Worm (Caenorhabditis elegans): Measurements from ENCODE around the gene R02F2.4.
A peak's percentile ranks its signal among the peaks of the same experiment; 100 is the strongest.

The R02F2.4 gene

ce11 chrIII:5478824-5479368 lies 5.2 kb upstream of the R02F2.4 start, which contains the start of the genes R02F2.6 and R02F2.5:
R02F2.6 (minus strand) TSS chrIII:5478924.
R02F2.5 (plus strand) TSS chrIII:5479318.
- TF ChIP-seq F13C5.2 (tag; optimal IDR thresholded peaks at IDR 0.05) = no peak
- TF ChIP-seq ceh-13 (GFP tag; optimal IDR thresholded peaks at IDR 0.05) = no peak
- no peak for TF ChIP-seq tra-4 (tag; optimal IDR thresholded peaks at IDR 0.05)
- no peak for TF ChIP-seq aly-1 (tag; optimal IDR thresholded peaks at IDR 0.05)
- no peak for TF ChIP-seq ama-1 (optimal IDR thresholded peaks at IDR 0.05)
- no peak for TF ChIP-seq pes-1 (GFP tag; IDR thresholded peaks at IDR 0.05)
- no peak for TF ChIP-seq tbx-37 (GFP tag; conservative IDR thresholded peaks at IDR 0.05)
- no peak for TF ChIP-seq hmbx-1 (tag; optimal IDR thresholded peaks at IDR 0.05)
- no peak for TF ChIP-seq ets-7 (tag; optimal IDR thresholded peaks at IDR 0.05)
- no peak for TF ChIP-seq ceh-36 (tag; optimal IDR thresholded peaks at IDR 0.05)
- no peak for TF ChIP-seq tbx-11 (GFP tag; IDR thresholded peaks at IDR 0.05)
- TF ChIP-seq hmg-4 (GFP tag; optimal IDR thresholded peaks at IDR 0.05) = no peak
- TF ChIP-seq hnd-1 (tag; optimal IDR thresholded peaks at IDR 0.05) = no peak
- no peak for TF ChIP-seq flt-1 (GFP tag; IDR thresholded peaks at IDR 0.05)
- no peak for TF ChIP-seq B0310.2 (tag; optimal IDR thresholded peaks at IDR 0.05)
- no peak for TF ChIP-seq sea-1 (GFP tag; conservative IDR thresholded peaks at IDR 0.05)

DNA sequence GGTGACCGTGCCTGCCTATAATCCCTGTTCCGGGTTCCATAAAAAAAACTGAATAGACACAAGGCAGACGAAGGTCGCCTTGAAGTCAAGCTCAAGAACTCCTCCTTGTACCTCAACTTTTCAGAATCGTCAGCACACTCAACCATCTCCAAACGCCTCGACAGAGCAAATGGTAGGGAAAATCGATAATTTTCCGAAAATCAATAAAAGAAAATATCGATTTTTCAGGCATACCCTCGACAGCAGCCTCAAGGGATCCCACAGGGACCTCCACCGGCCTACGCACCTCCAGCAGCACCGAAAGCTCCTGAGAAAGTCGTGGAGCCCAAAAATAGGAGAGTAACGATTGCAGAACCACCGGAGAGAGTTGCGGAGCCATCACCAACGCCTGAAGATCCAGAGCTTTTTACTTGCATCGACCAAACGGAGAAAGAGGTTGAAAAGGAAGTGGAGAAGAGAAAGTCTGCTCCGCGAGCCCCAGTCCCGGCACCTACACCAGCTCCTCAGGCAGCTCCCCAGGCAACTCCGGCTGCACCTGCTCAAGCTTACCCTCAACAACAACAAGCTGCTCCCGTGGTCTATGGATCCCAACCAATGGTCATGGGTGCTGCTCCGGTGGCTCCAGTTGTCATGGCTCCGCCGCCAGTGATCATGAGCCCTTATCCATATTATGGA lies 4.5 kb upstream of the R02F2.4 start:
- TF ChIP-seq F13C5.2 (tag; optimal IDR thresholded peaks at IDR 0.05) = no peak
- TF ChIP-seq hmbx-1 (tag; optimal IDR thresholded peaks at IDR 0.05) = no peak
- TF ChIP-seq tbx-37 (GFP tag; conservative IDR thresholded peaks at IDR 0.05) = no peak
- 0 out of 2 replicates have a peak, but pooled peaks have one; percentile 7 for TF ChIP-seq tbx-11 (GFP tag; IDR thresholded peaks at IDR 0.05)
- no peak for TF ChIP-seq tra-4 (tag; optimal IDR thresholded peaks at IDR 0.05)
- TF ChIP-seq ceh-36 (tag; optimal IDR thresholded peaks at IDR 0.05) = no peak

ce11 chrIII:5486345-5486744 lies 2.3 kb downstream of the R02F2.4 start:
- TF ChIP-seq pes-1 (GFP tag; IDR thresholded peaks at IDR 0.05) = no peak

- TF ChIP-seq B0310.2 (tag; optimal IDR thresholded peaks at IDR 0.05) = no peak
- TF ChIP-seq ets-7 (tag; optimal IDR thresholded peaks at IDR 0.05) = no peak
- no peak for TF ChIP-seq scrt-1 (GFP tag; IDR thresholded peaks at IDR 0.05)
- TF ChIP-seq ceh-13 (GFP tag; optimal IDR thresholded peaks at IDR 0.05) = no peak
- no peak for TF ChIP-seq hmg-4 (GFP tag; optimal IDR thresholded peaks at IDR 0.05)
Measured at ce11 chrIII:5487087-5487603, 3.1 kb downstream of the R02F2.4 start, which contains the start of gene osg-1. osg-1 (plus strand) TSS chrIII:5487553.

DNA sequence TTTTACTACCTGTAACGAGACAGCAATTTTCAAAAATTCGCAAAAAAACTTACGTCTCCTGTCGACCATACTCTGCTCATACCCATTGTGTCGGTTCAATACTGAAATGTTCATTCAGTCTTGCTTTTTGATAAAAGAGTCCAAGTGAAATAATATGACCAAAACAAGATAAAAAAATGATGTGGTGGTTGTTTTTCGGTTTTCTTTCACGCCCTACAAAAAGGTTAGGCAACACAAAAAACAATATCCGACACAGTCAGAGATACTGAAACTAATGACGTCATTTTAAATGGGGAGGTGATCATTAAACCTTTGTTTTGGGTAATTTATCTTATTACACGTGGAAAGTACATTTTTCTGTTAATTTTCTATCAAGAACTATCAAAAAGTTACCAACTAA lies 11.1 kb downstream of the R02F2.4 start, which contains the start of gene R02F2.8:
TSS of gene R02F2.8 (minus strand) at position 101 of the 400 bp plus-strand sequence.
- TF ChIP-seq scrt-1 (GFP tag; IDR thresholded peaks at IDR 0.05) (no peak), ets-7 (tag; optimal IDR thresholded peaks at IDR 0.05) (no peak), hmbx-1 (tag; optimal IDR thresholded peaks at IDR 0.05) (no peak), flt-1 (GFP tag; IDR thresholded peaks at IDR 0.05) (no peak), hnd-1 (tag; optimal IDR thresholded peaks at IDR 0.05) (no peak), F13C5.2 (tag; optimal IDR thresholded peaks at IDR 0.05) (no peak), ceh-13 (GFP tag; optimal IDR thresholded peaks at IDR 0.05) (no peak), B0310.2 (tag; optimal IDR thresholded peaks at IDR 0.05) (no peak), tbx-37 (GFP tag; conservative IDR thresholded peaks at IDR 0.05) (no peak), sea-1 (GFP tag; conservative IDR thresholded peaks at IDR 0.05) (no peak), hmg-4 (GFP tag; optimal IDR thresholded peaks at IDR 0.05) (no peak), ama-1 (optimal IDR thresholded peaks at IDR 0.05) (no peak), pes-1 (GFP tag; IDR thresholded peaks at IDR 0.05) (no peak), aly-1 (tag; optimal IDR thresholded peaks at IDR 0.05) (no peak), tbx-11 (GFP tag; IDR thresholded peaks at IDR 0.05) (no peak), ceh-36 (tag; optimal IDR thresholded peaks at IDR 0.05) (no peak), tra-4 (tag; optimal IDR thresholded peaks at IDR 0.05) (no peak)

- TF ChIP-seq F13C5.2 (tag; optimal IDR thresholded peaks at IDR 0.05) (peak; percentile 36), pes-1 (GFP tag; IDR thresholded peaks at IDR 0.05) (no peak)
Measured at ce11 chrIII:5498973-5499372, 14.9 kb downstream of the R02F2.4 start, which contains the start of gene R02F2.9. R02F2.9 (plus strand) TSS chrIII:5499190.

DNA sequence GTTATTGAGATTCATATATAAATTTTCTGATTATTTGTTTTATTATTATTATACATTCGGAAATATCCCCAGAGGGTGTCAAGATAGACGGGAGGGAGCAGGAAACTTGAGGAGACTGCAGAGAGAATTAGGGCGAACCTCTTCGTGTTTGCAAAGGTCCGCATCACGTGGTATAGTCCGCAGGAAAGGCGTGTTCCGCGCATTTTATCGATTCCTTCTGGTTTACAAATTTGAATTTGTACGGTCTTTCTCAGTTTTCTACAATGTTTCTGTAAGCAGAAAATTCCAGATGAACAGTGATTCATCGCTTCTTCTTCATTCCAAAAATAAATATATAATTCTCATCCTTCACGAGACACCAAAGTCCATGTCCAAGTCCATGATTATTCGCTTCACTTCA lies 15.9 kb downstream of the R02F2.4 start:
- no peak for TF ChIP-seq pes-1 (GFP tag; IDR thresholded peaks at IDR 0.05)
- no peak for TF ChIP-seq B0310.2 (tag; optimal IDR thresholded peaks at IDR 0.05)
- no peak for TF ChIP-seq aly-1 (tag; optimal IDR thresholded peaks at IDR 0.05)
- no peak for TF ChIP-seq ceh-13 (GFP tag; optimal IDR thresholded peaks at IDR 0.05)
- TF ChIP-seq flt-1 (GFP tag; IDR thresholded peaks at IDR 0.05) = no peak
- no peak for TF ChIP-seq tbx-37 (GFP tag; conservative IDR thresholded peaks at IDR 0.05)
- no peak for TF ChIP-seq hmbx-1 (tag; optimal IDR thresholded peaks at IDR 0.05)
- no peak for TF ChIP-seq scrt-1 (GFP tag; IDR thresholded peaks at IDR 0.05)

ce11 chrIII:5500732-5501131 lies 16.6 kb downstream of the R02F2.4 start:
- TF ChIP-seq sea-1 (GFP tag; conservative IDR thresholded peaks at IDR 0.05) (no peak), scrt-1 (GFP tag; IDR thresholded peaks at IDR 0.05) (no peak), hnd-1 (tag; optimal IDR thresholded peaks at IDR 0.05) (no peak), ama-1 (optimal IDR thresholded peaks at IDR 0.05) (no peak), hmg-4 (GFP tag; optimal IDR thresholded peaks at IDR 0.05) (no peak), ceh-13 (GFP tag; optimal IDR thresholded peaks at IDR 0.05) (no peak), flt-1 (GFP tag; IDR thresholded peaks at IDR 0.05) (no peak), hmbx-1 (tag; optimal IDR thresholded peaks at IDR 0.05) (no peak), ets-7 (tag; optimal IDR thresholded peaks at IDR 0.05) (no peak), tra-4 (tag; optimal IDR thresholded peaks at IDR 0.05) (no peak), tbx-37 (GFP tag; conservative IDR thresholded peaks at IDR 0.05) (no peak), aly-1 (tag; optimal IDR thresholded peaks at IDR 0.05) (no peak), tbx-11 (GFP tag; IDR thresholded peaks at IDR 0.05) (no peak), F13C5.2 (tag; optimal IDR thresholded peaks at IDR 0.05) (no peak), B0310.2 (tag; optimal IDR thresholded peaks at IDR 0.05) (no peak), ceh-36 (tag; optimal IDR thresholded peaks at IDR 0.05) (no peak), pes-1 (GFP tag; IDR thresholded peaks at IDR 0.05) (no peak)
